Worm (Caenorhabditis elegans): Measurements from ENCODE around the gene mrpl-2.

The mrpl-2 gene

DNA sequence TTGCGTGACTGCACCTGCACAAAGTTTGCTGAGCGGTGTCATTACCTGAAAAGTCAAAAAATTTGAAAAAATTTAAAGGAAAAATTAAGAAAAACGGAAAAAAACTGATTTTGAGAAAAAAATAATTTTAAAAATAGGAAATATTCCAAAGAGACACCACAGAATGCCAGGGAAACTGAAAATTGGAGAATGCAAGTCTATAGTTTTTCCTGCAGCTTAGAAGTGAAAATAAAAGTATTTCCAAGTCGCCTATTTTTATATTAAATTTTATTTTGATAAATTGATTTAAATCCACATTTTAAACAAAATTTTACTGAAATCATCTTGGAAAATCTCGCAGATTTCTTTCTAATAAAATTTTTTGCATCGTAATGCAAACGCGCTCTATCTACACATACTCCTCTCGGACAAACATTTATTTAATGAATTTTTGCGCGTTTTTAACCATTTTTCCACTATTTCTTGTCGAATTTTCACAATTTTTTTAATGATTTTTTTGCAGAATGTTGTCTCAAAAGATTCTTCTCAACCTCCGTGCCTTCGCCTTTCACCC is 23.6 kb downstream of the mrpl-2 start, which contains the start of the genes F56B3.11 and ech-5 (continued):
- TF ChIP-seq snpc-1.3 (tag; optimal IDR thresholded peaks at IDR 0.05; ENCODE audit: insufficient read depth) (peak; percentile 24), ztf-18 (tag; optimal IDR thresholded peaks at IDR 0.05) (peak; percentile 2), aptf-2 (GFP tag; conservative IDR thresholded peaks at IDR 0.05) (0 out of 2 replicates have a peak, but pooled peaks have one; percentile 25), lir-1 (GFP tag; conservative IDR thresholded peaks at IDR 0.05) (no peak), athp-1 (tag; optimal IDR thresholded peaks at IDR 0.05) (peak; percentile 12), Y53F4B.3 (GFP tag; IDR thresholded peaks at IDR 0.05) (no peak), snpc-4 (GFP tag; optimal IDR thresholded peaks at IDR 0.05) (no peak), snpc-4 (tag; optimal IDR thresholded peaks at IDR 0.05) (peak in 3 of 4 experiments; percentile 11 to 62 (median 35)), dox-1 (GFP tag; IDR thresholded peaks at IDR 0.05) (peak; percentile 52; the same call in 1 of the 2 replicates), B0336.3 (GFP tag; IDR thresholded peaks at IDR 0.05) (no peak), lin-40 (tag; optimal IDR thresholded peaks at IDR 0.05) (peak; percentile 71), B0261.1 (tag; optimal IDR thresholded peaks at IDR 0.05) (no peak), attf-3 (GFP tag; conservative IDR thresholded peaks at IDR 0.05) (peak; percentile 55; the same call in 1 of the 2 replicates)

DNA sequence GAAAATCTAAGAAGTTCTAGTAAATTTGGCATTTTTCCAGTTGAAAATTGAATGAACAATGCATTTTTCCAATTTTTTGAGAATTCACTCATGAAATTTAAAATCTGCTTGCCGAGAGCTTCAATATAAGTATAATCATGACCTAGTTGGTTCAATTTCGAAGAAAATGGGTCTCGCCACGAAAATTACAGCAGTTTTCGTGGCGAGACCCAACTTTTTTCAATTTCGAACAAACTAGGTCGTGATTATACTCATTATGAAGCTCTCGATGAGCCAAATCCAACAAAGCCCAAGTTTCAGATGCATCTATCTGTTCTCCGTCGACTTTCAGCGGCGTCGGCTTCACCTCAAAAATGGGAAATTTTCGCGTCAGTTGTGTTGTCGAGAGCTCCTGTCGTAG is 27.5 kb downstream of the mrpl-2 start, which contains the start of gene mrpl-46:
Gene mrpl-46, plus strand, starts transcription at position 301 of the 400 bp plus-strand sequence.
- no peak for TF ChIP-seq B0035.1 (tag; optimal IDR thresholded peaks at IDR 0.05)
- no peak for TF ChIP-seq B0261.1 (tag; optimal IDR thresholded peaks at IDR 0.05)
- no peak for TF ChIP-seq rcor-1 (GFP tag; IDR thresholded peaks at IDR 0.05)
- no peak for TF ChIP-seq egl-18 (GFP tag; IDR thresholded peaks at IDR 0.05)
- TF ChIP-seq hlh-26 (GFP tag; conservative IDR thresholded peaks at IDR 0.05), result no peak
- TF ChIP-seq lir-1 (GFP tag; conservative IDR thresholded peaks at IDR 0.05), result no peak
- no peak for TF ChIP-seq bed-2 (GFP tag; IDR thresholded peaks at IDR 0.05)
- no peak for TF ChIP-seq ztf-28 (GFP tag; IDR thresholded peaks at IDR 0.05)
- no peak for TF ChIP-seq die-1 (tag; optimal IDR thresholded peaks at IDR 0.05)
- TF ChIP-seq nhr-120 (GFP tag; IDR thresholded peaks at IDR 0.05), result no peak
- no peak for TF ChIP-seq ets-4 (GFP tag; optimal IDR thresholded peaks at IDR 0.05)
- TF ChIP-seq lin-26 (GFP tag; IDR thresholded peaks at IDR 0.05), result no peak
- no peak for TF ChIP-seq let-526 (GFP tag; IDR thresholded peaks at IDR 0.05)
- TF ChIP-seq ztf-3 (GFP tag; optimal IDR thresholded peaks at IDR 0.05), result no peak
- no peak for TF ChIP-seq Y53F4B.3 (GFP tag; IDR thresholded peaks at IDR 0.05)
- no peak for TF ChIP-seq unc-62 (GFP tag; optimal IDR thresholded peaks at IDR 0.05)

DNA sequence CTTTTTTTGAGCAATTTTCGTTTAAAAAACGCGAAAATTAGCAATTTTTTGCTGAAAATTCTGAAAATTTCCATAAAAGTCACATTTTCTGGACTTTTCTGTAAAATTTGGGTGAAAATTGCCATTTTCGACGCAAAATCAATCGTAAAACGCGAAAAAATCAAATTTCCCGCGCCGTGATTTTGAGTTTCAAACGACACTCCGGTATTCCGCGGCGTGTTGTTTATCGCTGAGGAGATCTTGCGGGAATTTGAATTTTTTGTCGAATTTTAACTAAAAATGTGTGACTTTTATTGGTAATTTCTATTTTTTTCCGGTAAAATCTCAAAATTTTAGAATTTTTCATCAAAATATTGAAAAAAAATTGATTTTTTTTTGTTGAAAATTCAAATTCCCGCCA is 28.1 kb downstream of the mrpl-2 start:
- TF ChIP-seq rec-8 (tag; optimal IDR thresholded peaks at IDR 0.05), result no peak

DNA sequence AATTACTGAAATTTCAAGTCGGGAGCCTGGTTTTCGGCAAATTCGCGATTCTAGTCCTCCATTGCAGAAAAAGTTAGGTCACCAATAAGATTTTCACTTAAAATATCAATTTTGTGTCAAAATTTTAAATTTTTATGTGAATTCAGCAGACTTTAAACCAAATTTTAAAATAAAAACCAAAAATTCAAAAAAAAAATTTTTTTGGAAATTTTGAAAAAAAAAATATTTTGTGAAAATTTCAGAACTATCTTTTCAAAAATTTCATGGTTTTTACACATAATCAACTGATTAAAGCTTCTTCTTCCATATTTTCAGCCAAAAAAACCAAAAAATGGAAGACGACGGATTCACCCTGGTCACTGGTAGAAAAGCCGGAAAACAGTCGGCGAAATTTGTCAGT is 31.8 kb downstream of the mrpl-2 start, which contains the start of gene Y55F3BL.4:
Gene Y55F3BL.4, plus strand, starts transcription at position 301 of the 400 bp plus-strand sequence.
- TF ChIP-seq lsy-27 (tag; optimal IDR thresholded peaks at IDR 0.05; ENCODE audit: borderline replicate concordance, insufficient read depth) (no peak), efl-1 (GFP tag; optimal IDR thresholded peaks at IDR 0.05) (no peak)

DNA sequence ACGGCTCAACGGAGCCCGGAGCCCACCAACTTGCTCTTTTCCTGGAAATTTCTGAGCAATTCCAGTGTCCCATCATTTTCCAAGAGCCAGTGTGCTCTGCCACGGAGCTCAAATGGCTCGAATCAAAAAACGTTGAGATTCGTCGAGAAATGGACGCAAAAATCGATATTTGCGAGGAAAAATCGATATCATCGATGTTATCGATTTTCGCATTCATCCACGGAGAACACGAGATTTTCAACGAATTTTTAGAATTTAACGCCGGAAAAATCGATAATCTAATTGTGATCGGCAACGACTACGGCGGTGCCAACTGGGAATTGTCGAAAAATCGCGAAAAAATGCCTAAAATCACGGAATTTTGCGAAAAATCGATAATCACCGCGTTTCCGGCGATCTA is 32.7 kb downstream of the mrpl-2 start:
- TF ChIP-seq ceh-27 (GFP tag; optimal IDR thresholded peaks at IDR 0.05), result no peak
- no peak for TF ChIP-seq efl-1 (GFP tag; optimal IDR thresholded peaks at IDR 0.05)
- TF ChIP-seq rcor-1 (GFP tag; IDR thresholded peaks at IDR 0.05), result no peak
- TF ChIP-seq ztf-18 (tag; optimal IDR thresholded peaks at IDR 0.05), result no peak
- TF ChIP-seq F49E8.2 (tag; optimal IDR thresholded peaks at IDR 0.05; ENCODE audit: insufficient read depth), result no peak
- TF ChIP-seq repo-1 (tag; optimal IDR thresholded peaks at IDR 0.05), result no peak

Measured in whole organism, young adult.